Fruit fly (Drosophila melanogaster): ENCODE results near the gene spo.

Gene spo

dm6 chr3L:5554377-5554776, 38.0 kb downstream of the spo start (continued):
- TF ChIP-seq Mio (GFP tag; optimal IDR thresholded peaks at IDR 0.05) (no peak), CG9705 (GFP tag; optimal IDR thresholded peaks at IDR 0.05) (peak; percentile 50), tai (GFP tag; optimal IDR thresholded peaks at IDR 0.05) (no peak), Sp1 (GFP tag; optimal IDR thresholded peaks at IDR 0.05) (peak; percentile 65), woc (GFP tag; optimal IDR thresholded peaks at IDR 0.05) (peak; percentile 26), brk (GFP tag; optimal IDR thresholded peaks at IDR 0.05) (no peak), foxo (GFP tag; optimal IDR thresholded peaks at IDR 0.05) (peak in 1 of 2 experiments; percentile 77), Myc (optimal IDR thresholded peaks at IDR 0.05) (no peak), sv (GFP tag; optimal IDR thresholded peaks at IDR 0.05) (no peak), jim (GFP tag; optimal IDR thresholded peaks at IDR 0.05) (no peak), sage (GFP tag; optimal IDR thresholded peaks at IDR 0.05) (peak; percentile 66), Vsx2 (GFP tag; optimal IDR thresholded peaks at IDR 0.05; ENCODE audit: partially characterized antibody) (no peak), ey (GFP tag; optimal IDR thresholded peaks at IDR 0.05) (peak; percentile 65), Jra (GFP tag; optimal IDR thresholded peaks at IDR 0.05) (no peak)

- TF ChIP-seq Hr78 (GFP tag; optimal IDR thresholded peaks at IDR 0.05) = no peak
- no peak for TF ChIP-seq rgr (GFP tag; optimal IDR thresholded peaks at IDR 0.05)
- TF ChIP-seq CrebA (GFP tag; optimal IDR thresholded peaks at IDR 0.05; ENCODE audit: borderline replicate concordance) = no peak
Observed at dm6 chr3L:5553717-5554116, 38.7 kb downstream of the spo start.

- TF ChIP-seq Jra (GFP tag; optimal IDR thresholded peaks at IDR 0.05) (no peak), usp (GFP tag; optimal IDR thresholded peaks at IDR 0.05) (no peak), brk (GFP tag; optimal IDR thresholded peaks at IDR 0.05) (no peak), Mio (GFP tag; optimal IDR thresholded peaks at IDR 0.05) (no peak), jim (GFP tag; optimal IDR thresholded peaks at IDR 0.05) (peak; percentile 27), Dif (GFP tag; optimal IDR thresholded peaks at IDR 0.05; ENCODE audit: partially characterized antibody) (no peak), CrebA (GFP tag; optimal IDR thresholded peaks at IDR 0.05; ENCODE audit: borderline replicate concordance) (peak; percentile 10), Vsx2 (GFP tag; optimal IDR thresholded peaks at IDR 0.05; ENCODE audit: partially characterized antibody) (no peak), dmrt93B (GFP tag; optimal IDR thresholded peaks at IDR 0.05) (no peak), Rel (GFP tag; optimal IDR thresholded peaks at IDR 0.05) (peak; percentile 18), Rel (tag; optimal IDR thresholded peaks at IDR 0.05) (peak; percentile 37), Dfd (GFP tag; optimal IDR thresholded peaks at IDR 0.05) (peak; percentile 8), Sp1 (GFP tag; optimal IDR thresholded peaks at IDR 0.05) (peak; percentile 56), N (GFP tag; optimal IDR thresholded peaks at IDR 0.05) (no peak)
Observed at dm6 chr3L:5551087-5551486, 41.3 kb downstream of the spo start, which contains the start of gene frm. TSS of gene frm (minus strand) at chr3L:5551159.

dm6 chr3L:5548524-5549084, 43.8 kb downstream of the spo start:
- TF ChIP-seq GATAd (GFP tag; optimal IDR thresholded peaks at IDR 0.05) (no peak), Hr78 (GFP tag; optimal IDR thresholded peaks at IDR 0.05) (no peak), Dfd (GFP tag; optimal IDR thresholded peaks at IDR 0.05) (no peak), br (GFP tag; optimal IDR thresholded peaks at IDR 0.05) (no peak), CG9705 (GFP tag; optimal IDR thresholded peaks at IDR 0.05) (no peak), HLH106 (tag; optimal IDR thresholded peaks at IDR 0.05) (no peak), dsf (GFP tag; optimal IDR thresholded peaks at IDR 0.05; ENCODE audit: borderline replicate concordance) (no peak), Rel (GFP tag; optimal IDR thresholded peaks at IDR 0.05) (no peak), Rel (tag; optimal IDR thresholded peaks at IDR 0.05) (no peak)

- TF ChIP-seq Dfd (GFP tag; optimal IDR thresholded peaks at IDR 0.05) = peak; percentile 99
- no peak for TF ChIP-seq brk (GFP tag; optimal IDR thresholded peaks at IDR 0.05)
Observed at dm6 chr3L:5542772-5543371, 49.5 kb downstream of the spo start.

- peak; percentile 99 for TF ChIP-seq Dfd (GFP tag; optimal IDR thresholded peaks at IDR 0.05)
- TF ChIP-seq CrebA (GFP tag; optimal IDR thresholded peaks at IDR 0.05; ENCODE audit: borderline replicate concordance) = no peak
Observed at dm6 chr3L:5540637-5541241, 51.6 kb downstream of the spo start.
